Fruit fly (Drosophila melanogaster) Kc167 (cell line): ENCODE data around the gene CG1896.

Source experiments
- psq ChIP-seq: fragments of >200 bp; optimal IDR thresholded peaks from 2 replicates; lab custom pipeline; 2017; ENCODE audit warnings: missing external identifiers
- ttk ChIP-seq: sonication (Bioruptor generic); optimal IDR thresholded peaks from 2 replicates; lab custom pipeline; 2017; ENCODE audit warnings: missing external identifiers

dm6 chr3R:31701934-31702333 is 42.1 kb upstream of the CG1896 start:
- no peak for TF ChIP-seq psq
- no peak for TF ChIP-seq ttk (lab: Kevin White, UChicago)
